Worm (Caenorhabditis elegans): Measurements from ENCODE around the gene ZC239.14.

Gene ZC239.14

DNA sequence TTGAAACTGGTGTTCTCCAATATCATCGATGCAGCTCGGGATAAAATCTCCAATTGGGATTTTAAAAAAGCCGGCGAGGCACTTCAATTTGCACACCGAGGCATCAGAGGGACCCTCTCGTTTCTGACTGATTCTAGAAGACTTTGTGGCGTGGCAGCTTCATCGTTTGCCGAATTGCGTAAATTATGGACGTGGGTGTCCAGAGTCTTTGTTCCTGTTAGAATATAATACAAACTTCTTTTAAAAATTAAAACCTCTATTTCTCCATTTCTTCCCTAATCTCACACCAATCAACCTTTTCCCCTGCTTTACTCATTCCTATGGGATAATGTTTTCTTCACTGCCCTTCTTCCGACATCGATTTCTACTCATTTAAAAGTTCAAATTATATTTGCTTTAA, 11.5 kb downstream of the ZC239.14 start, which contains the start of gene ZC239.5:
ZC239.5 (plus strand) TSS at position 301 of the 400 bp plus-strand sequence.
- no peak for TF ChIP-seq nhr-11 (tag; optimal IDR thresholded peaks at IDR 0.05)
- TF ChIP-seq sma-9 (GFP tag; optimal IDR thresholded peaks at IDR 0.05) = no peak
- no peak for TF ChIP-seq sma-9 (tag; optimal IDR thresholded peaks at IDR 0.05)
- no peak for TF ChIP-seq unc-39 (tag; optimal IDR thresholded peaks at IDR 0.05)
- no peak for TF ChIP-seq Y55F3AM.14 (GFP tag; optimal IDR thresholded peaks at IDR 0.05)
- TF ChIP-seq sem-4 (tag; optimal IDR thresholded peaks at IDR 0.05) = no peak
- TF ChIP-seq sma-3 (GFP tag; optimal IDR thresholded peaks at IDR 0.05) = no peak
- TF ChIP-seq lsy-2 (tag; optimal IDR thresholded peaks at IDR 0.05) = no peak
- no peak for TF ChIP-seq elt-1 (tag; optimal IDR thresholded peaks at IDR 0.05)
- TF ChIP-seq nhr-6 (tag; optimal IDR thresholded peaks at IDR 0.05) = no peak
- TF ChIP-seq gmeb-1 (tag; optimal IDR thresholded peaks at IDR 0.05) = no peak
- no peak for TF ChIP-seq snpc-4 (tag; optimal IDR thresholded peaks at IDR 0.05)
- no peak for TF ChIP-seq blmp-1 (tag; optimal IDR thresholded peaks at IDR 0.05; ENCODE audit: insufficient read depth)
- no peak for TF ChIP-seq F13H6.1 (tag; optimal IDR thresholded peaks at IDR 0.05)
- TF ChIP-seq alr-1 (tag; optimal IDR thresholded peaks at IDR 0.05) = no peak
- TF ChIP-seq C34F6.9 (tag; optimal IDR thresholded peaks at IDR 0.05) = no peak
- TF ChIP-seq R02D3.7 (tag; optimal IDR thresholded peaks at IDR 0.05) = no peak
- no peak for TF ChIP-seq elt-3 (tag; optimal IDR thresholded peaks at IDR 0.05)

DNA sequence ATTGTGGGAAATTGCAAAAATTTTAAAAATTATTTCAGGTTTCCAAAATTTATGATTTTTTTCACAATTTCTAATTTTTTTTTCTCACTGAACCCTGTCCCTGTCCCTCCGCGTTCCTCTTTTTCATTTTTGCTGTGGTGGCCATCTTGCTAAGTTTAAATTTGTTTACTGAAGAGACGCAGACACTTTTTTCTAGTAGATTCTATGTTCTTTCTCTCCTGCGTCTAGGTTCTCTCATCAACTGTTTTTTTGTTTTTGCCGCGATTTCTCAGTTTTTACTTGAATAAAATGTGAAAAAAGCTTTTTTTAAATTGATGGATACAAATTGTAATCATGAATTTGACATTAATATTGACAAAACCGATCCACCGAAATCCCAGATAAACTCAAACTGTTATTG, 12.6 kb downstream of the ZC239.14 start, which contains the start of gene ZC239.6:
ZC239.6 (plus strand) TSS at position 381 of the 400 bp plus-strand sequence.
- TF ChIP-seq unc-55 (GFP tag; optimal IDR thresholded peaks at IDR 0.05) (peak; percentile 43), nhr-11 (tag; optimal IDR thresholded peaks at IDR 0.05) (no peak), nhr-77 (tag; optimal IDR thresholded peaks at IDR 0.05) (no peak), C34F6.9 (tag; optimal IDR thresholded peaks at IDR 0.05) (peak; percentile 80), sem-4 (tag; optimal IDR thresholded peaks at IDR 0.05) (no peak), lsy-2 (tag; optimal IDR thresholded peaks at IDR 0.05) (peak in 1 of 2 experiments; percentile 61), fos-1 (tag; optimal IDR thresholded peaks at IDR 0.05) (peak; percentile 10), ama-1 (optimal IDR thresholded peaks at IDR 0.05) (peak; percentile 15)

DNA sequence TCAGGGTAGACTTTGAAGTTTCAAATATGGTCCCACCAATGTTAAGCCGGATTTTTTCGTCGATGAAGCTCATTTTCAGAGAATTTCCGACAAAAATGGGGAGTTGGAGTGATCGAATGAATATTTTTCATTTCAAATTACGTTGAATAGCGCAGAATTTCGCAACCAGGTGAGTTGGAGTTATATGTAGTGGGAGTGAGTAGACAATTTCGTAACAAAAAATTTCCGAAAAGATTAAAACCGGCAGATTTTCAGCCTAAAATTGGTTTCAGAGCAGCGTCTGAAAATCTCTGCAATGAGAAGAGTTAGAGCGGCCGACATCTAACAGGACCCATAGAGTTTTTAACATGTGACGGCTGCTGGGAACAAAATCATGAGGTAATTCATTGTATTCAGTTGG, 13.2 kb downstream of the ZC239.14 start, which contains the start of gene sdz-35:
sdz-35 (minus strand) TSS at position 101 of the 400 bp plus-strand sequence.
- no peak for TF ChIP-seq ceh-16 (tag; optimal IDR thresholded peaks at IDR 0.05)
- TF ChIP-seq nhr-237 (tag; optimal IDR thresholded peaks at IDR 0.05) = no peak
- TF ChIP-seq C34F6.9 (tag; optimal IDR thresholded peaks at IDR 0.05) = no peak
- TF ChIP-seq skn-1 (tag; optimal IDR thresholded peaks at IDR 0.05) = no peak
- TF ChIP-seq sma-9 (GFP tag; optimal IDR thresholded peaks at IDR 0.05) = no peak
- TF ChIP-seq sma-9 (tag; optimal IDR thresholded peaks at IDR 0.05) = no peak
- no peak for TF ChIP-seq ztf-4 (tag; optimal IDR thresholded peaks at IDR 0.05)

DNA sequence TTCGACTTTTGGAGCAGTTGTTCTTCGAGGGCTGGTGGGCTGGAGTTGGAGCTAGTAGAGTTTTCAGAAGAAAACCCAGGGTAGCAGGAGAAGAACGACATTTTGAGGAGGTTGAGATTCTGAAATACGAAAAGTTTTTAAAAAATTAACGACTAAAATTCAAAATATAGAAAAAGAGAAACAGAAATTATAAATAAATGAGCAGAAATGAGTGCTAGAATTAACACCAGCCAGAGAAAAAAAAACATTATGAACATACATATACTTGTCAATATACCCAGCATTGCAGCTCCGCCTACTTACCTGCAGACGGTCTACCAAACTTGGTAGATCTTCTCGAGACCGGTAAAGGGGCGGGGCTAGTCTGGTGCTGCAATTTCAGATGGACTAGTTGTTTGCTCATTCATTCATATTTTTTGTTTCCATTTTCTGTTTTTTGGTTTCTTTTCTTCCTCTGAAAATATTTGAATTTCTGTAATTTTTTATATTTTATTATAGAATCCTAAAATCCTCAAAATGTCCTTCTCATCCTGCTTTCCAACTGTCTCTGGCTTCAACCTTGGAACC, 15.3 kb downstream of the ZC239.14 start, which contains the start of the genes ZC239.20 and ZC239.21:
ZC239.20 (minus strand) TSS at position 101 of the 567 bp plus-strand sequence.
ZC239.21 (plus strand) TSS at position 517 of the 567 bp plus-strand sequence.
- no peak for TF ChIP-seq mab-5 (tag; optimal IDR thresholded peaks at IDR 0.05)
- TF ChIP-seq ama-1 (optimal IDR thresholded peaks at IDR 0.05) = no peak
- TF ChIP-seq C34F6.9 (tag; optimal IDR thresholded peaks at IDR 0.05) = no peak
- no peak for TF ChIP-seq ZK546.5 (tag; optimal IDR thresholded peaks at IDR 0.05)
- TF ChIP-seq sem-4 (tag; optimal IDR thresholded peaks at IDR 0.05) = no peak
- no peak for TF ChIP-seq crh-2 (tag; optimal IDR thresholded peaks at IDR 0.05)
- TF ChIP-seq zag-1 (tag; optimal IDR thresholded peaks at IDR 0.05) = no peak
- no peak for TF ChIP-seq snpc-4 (tag; optimal IDR thresholded peaks at IDR 0.05)
- TF ChIP-seq nhr-11 (tag; optimal IDR thresholded peaks at IDR 0.05) = no peak
- TF ChIP-seq ztf-11 (tag; optimal IDR thresholded peaks at IDR 0.05) = no peak
- no peak for TF ChIP-seq lin-13 (GFP tag; optimal IDR thresholded peaks at IDR 0.05)
- TF ChIP-seq Y55F3AM.14 (GFP tag; optimal IDR thresholded peaks at IDR 0.05) = no peak

DNA sequence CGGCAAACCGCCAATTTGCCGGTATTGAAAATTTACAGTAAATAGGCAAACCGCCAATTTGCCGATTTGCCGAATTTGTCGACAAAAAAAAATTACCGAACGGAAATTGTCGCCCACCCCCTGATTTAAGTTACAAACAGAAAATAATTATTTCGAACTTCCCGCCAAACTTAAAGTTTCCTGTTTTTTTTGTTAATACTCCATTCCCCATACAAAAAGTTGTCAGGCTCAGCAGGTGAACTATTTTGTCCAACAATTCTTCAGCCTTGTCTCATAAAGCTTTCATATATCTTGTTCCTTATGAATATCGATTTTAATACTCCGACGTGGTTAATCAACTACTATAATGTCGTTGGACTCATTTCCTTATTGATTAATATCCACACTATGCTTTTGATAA, 18.4 kb downstream of the ZC239.14 start, which contains the start of gene sri-50:
sri-50 (plus strand) TSS at position 301 of the 400 bp plus-strand sequence.
- TF ChIP-seq nhr-23 (tag; optimal IDR thresholded peaks at IDR 0.05) = no peak
- TF ChIP-seq unc-39 (tag; optimal IDR thresholded peaks at IDR 0.05) = no peak
- no peak for TF ChIP-seq ceh-16 (tag; optimal IDR thresholded peaks at IDR 0.05)
- TF ChIP-seq nhr-77 (tag; optimal IDR thresholded peaks at IDR 0.05) = no peak
- TF ChIP-seq F13H6.1 (tag; optimal IDR thresholded peaks at IDR 0.05) = no peak
- TF ChIP-seq peb-1 (tag; optimal IDR thresholded peaks at IDR 0.05) = no peak
- TF ChIP-seq blmp-1 (tag; optimal IDR thresholded peaks at IDR 0.05; ENCODE audit: insufficient read depth) = no peak
- no peak for TF ChIP-seq nhr-25 (tag; optimal IDR thresholded peaks at IDR 0.05)
